Fruit fly (Drosophila melanogaster): ENCODE measurements around the gene CG7394.

CG7394 gene

DNA sequence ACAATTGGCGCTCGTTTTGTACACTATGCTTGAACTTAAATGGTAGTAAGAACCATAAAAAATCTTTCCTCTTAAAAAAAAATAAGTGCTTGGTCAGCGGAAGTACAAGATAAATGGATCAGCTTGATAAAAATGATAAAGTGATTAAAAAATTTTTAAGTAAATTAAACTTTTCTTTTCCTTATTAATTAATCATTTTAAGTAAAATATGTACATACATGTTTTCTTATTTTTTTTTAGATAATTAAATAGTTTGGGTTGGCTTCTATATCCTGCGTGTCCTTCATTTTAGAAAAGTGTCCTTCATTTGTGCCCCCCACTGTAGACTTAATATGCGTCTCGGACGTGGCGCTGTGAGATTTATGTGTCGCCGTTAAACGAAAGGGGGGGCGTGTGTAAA is 5.2 kb upstream of the CG7394 start (continued):
- TF ChIP-seq CG15336 (GFP tag; IDR thresholded peaks at IDR 0.05) = peak; percentile 55
- TF ChIP-seq lz (GFP tag; optimal IDR thresholded peaks at IDR 0.05) = no peak
- TF ChIP-seq Sox102F (GFP tag; optimal IDR thresholded peaks at IDR 0.05) = no peak
- no peak for TF ChIP-seq CG16779 (tag; optimal IDR thresholded peaks at IDR 0.05)
- no peak for TF ChIP-seq Eip75B (GFP tag; optimal IDR thresholded peaks at IDR 0.05)
- no peak for TF ChIP-seq salr (GFP tag; optimal IDR thresholded peaks at IDR 0.05)
- TF ChIP-seq Hr38 (GFP tag; optimal IDR thresholded peaks at IDR 0.05) = no peak

DNA sequence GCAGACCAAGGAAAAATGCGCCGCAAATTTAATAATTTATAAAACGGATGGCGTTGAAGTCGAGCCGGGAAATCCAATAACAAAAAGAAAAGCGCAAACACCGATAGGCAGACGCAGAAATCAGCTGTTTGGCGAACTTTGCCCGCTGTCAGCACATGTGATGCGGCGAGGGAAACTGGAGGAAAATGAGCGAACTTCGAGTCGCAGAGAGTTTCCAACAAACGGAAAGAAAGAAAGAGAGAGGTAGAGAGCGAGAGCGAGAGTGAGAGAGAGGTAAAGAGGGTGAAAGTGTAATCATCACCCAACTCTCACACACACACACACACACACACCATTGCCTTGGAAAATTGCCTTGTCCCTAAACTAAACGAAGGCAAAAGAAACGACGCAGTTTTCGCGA is 4.6 kb upstream of the CG7394 start:
- peak; percentile 46 for TF ChIP-seq CG3919 (GFP tag; optimal IDR thresholded peaks at IDR 0.05)
- no peak for TF ChIP-seq Hr4 (GFP tag; optimal IDR thresholded peaks at IDR 0.05)
- no peak for TF ChIP-seq Smox (GFP tag; optimal IDR thresholded peaks at IDR 0.05)
- 0 out of 2 replicates have a peak, but pooled peaks have one; percentile 16 for TF ChIP-seq Gug (GFP tag; IDR thresholded peaks at IDR 0.05)
- TF ChIP-seq CG11294 (GFP tag; IDR thresholded peaks at IDR 0.05) = no peak
- TF ChIP-seq pdm3 (GFP tag; optimal IDR thresholded peaks at IDR 0.05) = no peak
- TF ChIP-seq ss (GFP tag; optimal IDR thresholded peaks at IDR 0.05) = peak; percentile 81 to 82
- TF ChIP-seq dac (GFP tag; optimal IDR thresholded peaks at IDR 0.05) = no peak
- no peak for TF ChIP-seq vri (GFP tag; optimal IDR thresholded peaks at IDR 0.05)
- TF ChIP-seq lz (GFP tag; optimal IDR thresholded peaks at IDR 0.05) = no peak
- peak; percentile 25 for TF ChIP-seq CG1621 (tag; optimal IDR thresholded peaks at IDR 0.05)
- peak; percentile 72 for TF ChIP-seq CG8119 (GFP tag; IDR thresholded peaks at IDR 0.05)
- no peak for TF ChIP-seq Sox15 (GFP tag; optimal IDR thresholded peaks at IDR 0.05)
- TF ChIP-seq net (GFP tag; optimal IDR thresholded peaks at IDR 0.05) = peak; percentile 70
- TF ChIP-seq cyc (GFP tag; optimal IDR thresholded peaks at IDR 0.05) = no peak
- no peak for TF ChIP-seq achi (GFP tag; optimal IDR thresholded peaks at IDR 0.05)
- TF ChIP-seq CG10669 (GFP tag; optimal IDR thresholded peaks at IDR 0.05) = peak; percentile 37
- TF ChIP-seq esn (GFP tag; optimal IDR thresholded peaks at IDR 0.05) = no peak
- no peak for TF ChIP-seq CG8632 (GFP tag; optimal IDR thresholded peaks at IDR 0.05)
- TF ChIP-seq fd59A (GFP tag; optimal IDR thresholded peaks at IDR 0.05) = no peak
- peak; percentile 70 for TF ChIP-seq CG6808 (GFP tag; optimal IDR thresholded peaks at IDR 0.05)
- peak; percentile 91 for TF ChIP-seq CG6276 (GFP tag; optimal IDR thresholded peaks at IDR 0.05)
- TF ChIP-seq dsx (GFP tag; optimal IDR thresholded peaks at IDR 0.05; ENCODE audit: poor library complexity, severe bottlenecking) = peak; percentile 20
- TF ChIP-seq Eip93F (GFP tag; optimal IDR thresholded peaks at IDR 0.05) = no peak
- no peak for TF ChIP-seq OdsH (GFP tag; optimal IDR thresholded peaks at IDR 0.05)
- no peak for TF ChIP-seq Hr38 (GFP tag; optimal IDR thresholded peaks at IDR 0.05)
- TF ChIP-seq CG31627 (GFP tag; optimal IDR thresholded peaks at IDR 0.05) = no peak
- no peak for TF ChIP-seq fkh (GFP tag; optimal IDR thresholded peaks at IDR 0.05)
- peak; percentile 71 for TF ChIP-seq CG16779 (tag; optimal IDR thresholded peaks at IDR 0.05)
- no peak for TF ChIP-seq Met (GFP tag; optimal IDR thresholded peaks at IDR 0.05)
- TF ChIP-seq Eip78C (GFP tag) = peak; percentile 40
- peak; percentile 69 for TF ChIP-seq CG6163 (GFP tag; IDR thresholded peaks at IDR 0.05)
- peak in 1 of 2 experiments; percentile 11 for TF ChIP-seq salr (GFP tag; optimal IDR thresholded peaks at IDR 0.05)
- no peak for TF ChIP-seq CG34406 (GFP tag; optimal IDR thresholded peaks at IDR 0.05)
- no peak for TF ChIP-seq CG11902 (GFP tag; optimal IDR thresholded peaks at IDR 0.05)
- TF ChIP-seq Eip75B (GFP tag; optimal IDR thresholded peaks at IDR 0.05) = no peak
- no peak for TF ChIP-seq acj6 (GFP tag; optimal IDR thresholded peaks at IDR 0.05)
- no peak for TF ChIP-seq CG10631 (GFP tag; optimal IDR thresholded peaks at IDR 0.05)
- TF ChIP-seq Sox14 (GFP tag; optimal IDR thresholded peaks at IDR 0.05) = no peak
- TF ChIP-seq spab (GFP tag; optimal IDR thresholded peaks at IDR 0.05) = peak; percentile 65
- TF ChIP-seq CG4318 (GFP tag; optimal IDR thresholded peaks at IDR 0.05) = no peak
- TF ChIP-seq Ets21C (GFP tag; optimal IDR thresholded peaks at IDR 0.05) = no peak
- no peak for TF ChIP-seq topi (GFP tag; optimal IDR thresholded peaks at IDR 0.05)
- TF ChIP-seq eg (GFP tag; IDR thresholded peaks at IDR 0.05) = peak; percentile 74; the same call in 2 of the 3 replicates
- no peak for TF ChIP-seq fd85E (GFP tag; optimal IDR thresholded peaks at IDR 0.05)
- TF ChIP-seq Ets96B (tag; optimal IDR thresholded peaks at IDR 0.05) = no peak
- TF ChIP-seq Hr39 (GFP tag; optimal IDR thresholded peaks at IDR 0.05) = no peak
- TF ChIP-seq svp (GFP tag) = peak; percentile 74
- TF ChIP-seq CG7368 (GFP tag; optimal IDR thresholded peaks at IDR 0.05) = no peak

All from whole organism, prepupa.